Fruit fly (Drosophila melanogaster) Kc167 (cell line): Measurements from ENCODE around the gene Dr.

ENCODE experiments used
- h ChIP-seq: fragments of >200 bp; optimal IDR thresholded peaks from 3 replicates; lab custom pipeline; 2018; ENCODE audit warnings: missing external identifiers
- insv ChIP-seq: fragments of >200 bp; optimal IDR thresholded peaks from 3 replicates; lab custom pipeline; 2018; ENCODE audit warnings: missing external identifiers
- psq ChIP-seq: fragments of >200 bp; optimal IDR thresholded peaks from 2 replicates; lab custom pipeline; 2017; ENCODE audit warnings: missing external identifiers
- ttk ChIP-seq: sonication (Bioruptor generic); optimal IDR thresholded peaks from 2 replicates; lab custom pipeline; 2017; ENCODE audit warnings: missing external identifiers

- TF ChIP-seq h (lab: Kevin White, UChicago): no peak
- TF ChIP-seq psq (lab: Kevin White, UChicago): no peak
- no peak for TF ChIP-seq insv (lab: Kevin White, UChicago)
- TF ChIP-seq ttk: no peak
Observed at dm6 chr3R:29506581-29506980, 49.6 kb upstream of the Dr start.
